Fruit fly (Drosophila melanogaster): ENCODE results near the gene CG11523.

- TF ChIP-seq CG33017 (tag; optimal IDR thresholded peaks at IDR 0.05) (no peak), bab1 (GFP tag; optimal IDR thresholded peaks at IDR 0.05) (no peak), kay (GFP tag; ENCODE audit: borderline replicate concordance) (no peak), Clk (GFP tag; optimal IDR thresholded peaks at IDR 0.05) (no peak), cic (GFP tag; optimal IDR thresholded peaks at IDR 0.05) (no peak), CG7045 (GFP tag; optimal IDR thresholded peaks at IDR 0.05) (no peak), CG14711 (tag; optimal IDR thresholded peaks at IDR 0.05) (no peak), pad (GFP tag; optimal IDR thresholded peaks at IDR 0.05) (no peak), ovo (GFP tag; optimal IDR thresholded peaks at IDR 0.05) (no peak), cnc (optimal IDR thresholded peaks at IDR 0.05) (no peak), CG7101 (tag; optimal IDR thresholded peaks at IDR 0.05) (no peak), Hr96 (GFP tag; optimal IDR thresholded peaks at IDR 0.05) (no peak)
These were observed 7.2 kb upstream of the CG11523 start, which contains the start of gene Srpk79D for dm6 chr3L:22273529-22274301.
